Worm (Caenorhabditis elegans): ENCODE data around the gene T07F12.4.

DNA sequence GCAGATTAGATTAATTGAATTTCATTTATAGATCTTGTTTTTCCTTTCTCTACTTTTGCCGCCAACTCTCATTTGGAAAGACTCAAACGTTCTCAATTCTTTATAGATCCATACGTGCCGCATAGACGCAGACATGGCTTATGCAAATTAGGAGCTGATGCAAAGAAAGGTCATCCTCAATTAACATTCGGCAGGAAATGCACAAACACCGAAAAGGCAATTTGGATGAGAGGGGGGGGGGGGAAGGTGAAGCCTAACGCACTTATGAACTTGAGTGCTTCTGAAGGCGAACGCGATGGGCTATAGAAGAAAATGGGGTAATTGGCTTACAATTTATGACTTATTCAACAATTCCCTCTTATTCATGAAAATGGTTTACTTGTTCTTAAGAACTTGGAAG lies 31.0 kb downstream of the T07F12.4 start:
- TF ChIP-seq mab-5 (tag; optimal IDR thresholded peaks at IDR 0.05) (no peak), nhr-23 (tag; optimal IDR thresholded peaks at IDR 0.05) (no peak), nhr-77 (tag; optimal IDR thresholded peaks at IDR 0.05) (no peak), lin-11 (tag; optimal IDR thresholded peaks at IDR 0.05) (no peak), Y55F3AM.14 (GFP tag; optimal IDR thresholded peaks at IDR 0.05) (no peak), snpc-4 (tag; optimal IDR thresholded peaks at IDR 0.05) (no peak), ZK546.5 (tag; optimal IDR thresholded peaks at IDR 0.05) (no peak), nhr-10 (tag; optimal IDR thresholded peaks at IDR 0.05) (no peak), elt-3 (tag; optimal IDR thresholded peaks at IDR 0.05) (no peak)

All from whole organism, L2 larva.